Worm (Caenorhabditis elegans) whole organism, midembryonic: Measurements from ENCODE around the gene F54H12.4.
"Not testable (repeated sequence)": the region's sequence is repeated elsewhere in the genome, so short reads cannot be mapped to it uniquely, and the experiment has no call there.

Experiments
- cog-1 ChIP-seq: sonication (generic microtip); optimal IDR thresholded peaks from 2 replicates; lab custom pipeline; 2016; ENCODE audit warnings: missing genetic modification characterization, missing compliant biosample characterization
- tab-1 ChIP-seq: fragments of 200-800 bp; sonication (Bioruptor generic); IDR thresholded peaks from 2 replicates; pipeline ENCODE4 v1.3.6; 2022; ENCODE audit warnings: missing genetic modification characterization, missing compliant biosample characterization

ce11 chrIII:7962641-7963040, at the start of gene F54H12.4:
- TF ChIP-seq cog-1 (tag; lab: Kevin White, UChicago); tab-1 (GFP tag; lab: Robert Waterston, UW): not testable (repeated sequence)
